Fruit fly (Drosophila melanogaster): ENCODE results near the gene Gprk2.

The Gprk2 gene

dm6 chr3R:31404499-31405276, at the start of gene Gprk2 (continued):
- TF ChIP-seq Smox (GFP tag; optimal IDR thresholded peaks at IDR 0.05) (peak; percentile 100), Ets21C (GFP tag; optimal IDR thresholded peaks at IDR 0.05) (peak; percentile 100), dsx (GFP tag; optimal IDR thresholded peaks at IDR 0.05; ENCODE audit: poor library complexity, severe bottlenecking) (peak; percentile 99), fd59A (GFP tag; optimal IDR thresholded peaks at IDR 0.05) (peak; percentile 100), CG10669 (GFP tag; optimal IDR thresholded peaks at IDR 0.05) (peak; percentile 100), Hr38 (GFP tag; optimal IDR thresholded peaks at IDR 0.05) (peak; percentile 99), spab (GFP tag; optimal IDR thresholded peaks at IDR 0.05) (peak; percentile 100), CG6808 (GFP tag; optimal IDR thresholded peaks at IDR 0.05) (peak; percentile 99), CG31627 (GFP tag; optimal IDR thresholded peaks at IDR 0.05) (peak; percentile 100)

dm6 chr3R:31363615-31364014, 41.4 kb upstream of the Gprk2 start:
- no peak for TF ChIP-seq Met (GFP tag; optimal IDR thresholded peaks at IDR 0.05)
- TF ChIP-seq Hr38 (GFP tag; optimal IDR thresholded peaks at IDR 0.05) = no peak
- TF ChIP-seq OdsH (GFP tag; optimal IDR thresholded peaks at IDR 0.05) = no peak
- no peak for TF ChIP-seq CG3919 (GFP tag; optimal IDR thresholded peaks at IDR 0.05)

dm6 chr3R:31369054-31369453, 36.0 kb upstream of the Gprk2 start:
- TF ChIP-seq svp (GFP tag) (peak; percentile 28), ss (GFP tag; optimal IDR thresholded peaks at IDR 0.05) (no peak), CG8319 (GFP tag; optimal IDR thresholded peaks at IDR 0.05) (no peak), Eip78C (GFP tag) (peak; percentile 38), spab (GFP tag; optimal IDR thresholded peaks at IDR 0.05) (no peak)

- TF ChIP-seq Eip78C (GFP tag) (no peak), CG6792 (GFP tag; optimal IDR thresholded peaks at IDR 0.05) (no peak), net (GFP tag; optimal IDR thresholded peaks at IDR 0.05) (no peak), dsx (GFP tag; optimal IDR thresholded peaks at IDR 0.05; ENCODE audit: poor library complexity, severe bottlenecking) (no peak), Met (GFP tag; optimal IDR thresholded peaks at IDR 0.05) (no peak), cyc (GFP tag; optimal IDR thresholded peaks at IDR 0.05) (no peak), spab (GFP tag; optimal IDR thresholded peaks at IDR 0.05) (no peak), Ets21C (GFP tag; optimal IDR thresholded peaks at IDR 0.05) (no peak), fkh (GFP tag; optimal IDR thresholded peaks at IDR 0.05) (no peak), CG9139 (GFP tag; optimal IDR thresholded peaks at IDR 0.05) (no peak), svp (GFP tag) (no peak), CG8119 (GFP tag; IDR thresholded peaks at IDR 0.05) (no peak), CG4318 (GFP tag; optimal IDR thresholded peaks at IDR 0.05) (no peak), CG7368 (GFP tag; optimal IDR thresholded peaks at IDR 0.05) (no peak), CG31627 (GFP tag; optimal IDR thresholded peaks at IDR 0.05) (no peak), Blimp-1 (GFP tag; optimal IDR thresholded peaks at IDR 0.05) (no peak)
These were observed 34.8 kb upstream of the Gprk2 start for dm6 chr3R:31370204-31370603.

dm6 chr3R:31372127-31372526, 32.9 kb upstream of the Gprk2 start, which contains the start of gene gskt:
gskt (plus strand) TSS chr3R:31372427.
- TF ChIP-seq Hr38 (GFP tag; optimal IDR thresholded peaks at IDR 0.05) (no peak), CG34406 (GFP tag; optimal IDR thresholded peaks at IDR 0.05) (no peak), CG8319 (GFP tag; optimal IDR thresholded peaks at IDR 0.05) (no peak), eg (GFP tag; IDR thresholded peaks at IDR 0.05) (no peak), fd85E (GFP tag; optimal IDR thresholded peaks at IDR 0.05) (no peak), achi (GFP tag; optimal IDR thresholded peaks at IDR 0.05) (no peak), CG1621 (tag; optimal IDR thresholded peaks at IDR 0.05) (no peak)

- TF ChIP-seq Sox14 (GFP tag; optimal IDR thresholded peaks at IDR 0.05) = no peak
- TF ChIP-seq ss (GFP tag; optimal IDR thresholded peaks at IDR 0.05) = no peak
- TF ChIP-seq CG6276 (GFP tag; optimal IDR thresholded peaks at IDR 0.05) = no peak
These were observed 24.6 kb upstream of the Gprk2 start for dm6 chr3R:31380489-31380888.

Data from whole organism, prepupa.